Worm (Caenorhabditis elegans) whole organism, young adult: Measurements from ENCODE around the gene T19A5.3.

Experiments
- B0019.2 ChIP-seq: fragments of 200-800 bp; sonication (Bioruptor generic); conservative IDR thresholded peaks from 2 replicates; pipeline ENCODE4 v1.3.6; 2022; ENCODE audit warnings: missing genetic modification reagents, missing genetic modification characterization, missing compliant biosample characterization
- B0261.1 ChIP-seq: sonication (generic microtip); optimal IDR thresholded peaks from 2 replicates; lab custom pipeline; 2016; ENCODE audit warnings: mild to moderate bottlenecking, missing genetic modification characterization, moderate library complexity, missing compliant biosample characterization
- C17E4.6 ChIP-seq: fragments of 200-800 bp; sonication (Bioruptor generic); IDR thresholded peaks from 2 replicates; pipeline ENCODE4 v1.3.6; 2022; ENCODE audit warnings: missing genetic modification reagents, missing genetic modification characterization, missing compliant biosample characterization
- F22D6.2 ChIP-seq: sonication (generic microtip); optimal IDR thresholded peaks from 2 replicates; lab custom pipeline; 2016; ENCODE audit warnings: mild to moderate bottlenecking, missing genetic modification characterization, missing compliant biosample characterization
- F52B5.7 ChIP-seq: sonication (generic microtip); optimal IDR thresholded peaks from 2 replicates; lab custom pipeline; 2016; ENCODE audit warnings: mild to moderate bottlenecking, missing genetic modification characterization, missing compliant biosample characterization
- K12H6.12 ChIP-seq: fragments of 200-800 bp; sonication (Bioruptor generic); optimal IDR thresholded peaks from 2 replicates; lab custom pipeline; 2018; ENCODE audit warnings: mild to moderate bottlenecking, missing genetic modification characterization, missing compliant biosample characterization
- T07F8.4 ChIP-seq: sonication (generic microtip); optimal IDR thresholded peaks from 2 replicates; lab custom pipeline; 2016; ENCODE audit warnings: mild to moderate bottlenecking, missing genetic modification characterization, moderate library complexity, missing compliant biosample characterization
- Y67H2A.10 ChIP-seq: fragments of 200-800 bp; sonication (Bioruptor generic); conservative IDR thresholded peaks from 2 replicates; pipeline ENCODE4 v1.3.6; 2022; ENCODE audit warnings: missing genetic modification reagents, missing genetic modification characterization, missing compliant biosample characterization
- Y95B8A.8 ChIP-seq: fragments of 200-800 bp; sonication (Bioruptor generic); IDR thresholded peaks from 2 replicates; pipeline ENCODE4 v1.3.6; 2022; ENCODE audit warnings: missing genetic modification reagents, missing genetic modification characterization, missing compliant biosample characterization
- ama-1 ChIP-seq, 3 experiments: fragments of 150-350 bp in 1 of 3; sonication (generic microtip) in 2 of 3; optimal IDR thresholded peaks; 2 replicates each; lab custom pipeline; 2014 to 2018; ENCODE audit warnings: missing biosample characterization in 2 of 3, missing genetic modification characterization in 2 of 3, missing genetic modification reagents in 2 of 3
- aptf-2 ChIP-seq: fragments of 200-800 bp; sonication (Bioruptor generic); conservative IDR thresholded peaks from 2 replicates; pipeline ENCODE4 v1.3.6; 2022; ENCODE audit warnings: missing genetic modification reagents, missing genetic modification characterization, missing compliant biosample characterization
- aptf-3 ChIP-seq: fragments of 200-800 bp; sonication (Bioruptor generic); IDR thresholded peaks from 2 replicates; pipeline ENCODE4 v1.3.6; 2022; ENCODE audit warnings: missing genetic modification characterization, missing compliant biosample characterization
- attf-3 ChIP-seq: fragments of 200-800 bp; sonication (Bioruptor generic); conservative IDR thresholded peaks from 2 replicates; pipeline ENCODE4 v1.3.6; 2022; ENCODE audit warnings: missing genetic modification reagents, missing genetic modification characterization, missing compliant biosample characterization
- attf-5 ChIP-seq: fragments of 200-800 bp; sonication (Bioruptor generic); optimal IDR thresholded peaks from 2 replicates; lab custom pipeline; 2018; ENCODE audit warnings: mild to moderate bottlenecking, missing genetic modification characterization, missing compliant biosample characterization
- ceh-100 ChIP-seq: fragments of 200-800 bp; sonication (Bioruptor generic); IDR thresholded peaks from 2 replicates; pipeline ENCODE4 v1.3.6; 2022; ENCODE audit warnings: missing genetic modification reagents, missing genetic modification characterization, missing compliant biosample characterization
- ceh-40 ChIP-seq: fragments of 200-800 bp; sonication (Bioruptor generic); IDR thresholded peaks from 2 replicates; pipeline ENCODE4 v1.3.6; 2022; ENCODE audit warnings: missing genetic modification characterization, missing compliant biosample characterization
- ceh-91 ChIP-seq: fragments of 200-800 bp; sonication (Bioruptor generic); IDR thresholded peaks from 2 replicates; pipeline ENCODE4 v1.3.6; 2022; ENCODE audit warnings: missing genetic modification reagents, missing genetic modification characterization, missing compliant biosample characterization
- chd-7 ChIP-seq: sonication (generic microtip); optimal IDR thresholded peaks from 2 replicates; lab custom pipeline; 2016; ENCODE audit warnings: mild to moderate bottlenecking, missing genetic modification characterization, moderate library complexity, missing compliant biosample characterization
- die-1 ChIP-seq: sonication (generic microtip); optimal IDR thresholded peaks from 2 replicates; lab custom pipeline; 2016; ENCODE audit warnings: missing genotype, mild to moderate bottlenecking, missing genetic modification characterization, missing compliant biosample characterization
- egl-18 ChIP-seq: fragments of 200-800 bp; sonication (Bioruptor generic); IDR thresholded peaks from 2 replicates; pipeline ENCODE4 v1.3.6; 2022; ENCODE audit warnings: missing genetic modification reagents, missing genetic modification characterization, missing compliant biosample characterization
- hlh-12 ChIP-seq: sonication (generic microtip); optimal IDR thresholded peaks from 2 replicates; lab custom pipeline; 2016; ENCODE audit warnings: missing genetic modification characterization, missing compliant biosample characterization
- hmg-20 ChIP-seq: fragments of 200-800 bp; sonication (Bioruptor generic); IDR thresholded peaks from 2 replicates; pipeline ENCODE4 v1.3.6; 2022; ENCODE audit warnings: missing genetic modification reagents, missing genetic modification characterization, missing compliant biosample characterization
- hrde-1 ChIP-seq: sonication (generic microtip); optimal IDR thresholded peaks from 2 replicates; lab custom pipeline; 2016; ENCODE audit warnings: missing genetic modification characterization, mild to moderate bottlenecking, missing compliant biosample characterization, moderate library complexity, missing genotype, missing genetic modification reagents, borderline replicate concordance
- hsf-1 ChIP-seq: fragments of 200-800 bp; sonication (Bioruptor generic); IDR thresholded peaks from 2 replicates; pipeline ENCODE4 v1.3.6; 2022; ENCODE audit warnings: missing genetic modification reagents, missing genetic modification characterization, missing compliant biosample characterization
- let-526 ChIP-seq: fragments of 200-800 bp; sonication (Bioruptor generic); IDR thresholded peaks from 2 replicates; pipeline ENCODE4 v1.3.6; 2022; ENCODE audit warnings: missing genetic modification reagents, missing genetic modification characterization, missing compliant biosample characterization
- let-607 ChIP-seq, 2 experiments: fragments of 200-800 bp in 1 of 2; sonication (Bioruptor generic) in 1 of 2; sonication (generic microtip) in 1 of 2; optimal IDR thresholded peaks; 2 replicates each; lab custom pipeline; 2016 to 2018; ENCODE audit warnings: mild to moderate bottlenecking in 2 of 2, missing compliant biosample characterization in 2 of 2, missing genetic modification characterization in 2 of 2, moderate library complexity in 2 of 2, missing genotype in 1 of 2
- lin-26 ChIP-seq: fragments of 200-800 bp; sonication (Bioruptor generic); IDR thresholded peaks from 2 replicates; pipeline ENCODE4 v1.3.6; 2022; ENCODE audit warnings: missing genetic modification reagents, missing genetic modification characterization, missing compliant biosample characterization
- lin-35 ChIP-seq, 3 experiments: fragments of 150-350 bp in 2 of 3; sonication (generic microtip) in 1 of 3; optimal IDR thresholded peaks; 2 replicates each; lab custom pipeline; 2014 to 2018; ENCODE audit warnings: missing biosample characterization in 3 of 3, missing genetic modification characterization in 3 of 3, missing genetic modification reagents in 3 of 3
- lir-1 ChIP-seq: fragments of 200-800 bp; sonication (Bioruptor generic); conservative IDR thresholded peaks from 2 replicates; pipeline ENCODE4 v1.3.6; 2022; ENCODE audit warnings: missing genetic modification reagents, missing genetic modification characterization, missing compliant biosample characterization
- madf-10 ChIP-seq: sonication (generic microtip); optimal IDR thresholded peaks from 2 replicates; lab custom pipeline; 2016; ENCODE audit warnings: mild to moderate bottlenecking, missing genetic modification characterization, missing compliant biosample characterization
- nfyb-1 ChIP-seq: fragments of 200-800 bp; sonication (Bioruptor generic); IDR thresholded peaks from 2 replicates; pipeline ENCODE4 v1.3.6; 2022; ENCODE audit warnings: missing genetic modification reagents, missing genetic modification characterization, missing compliant biosample characterization
- nhr-179 ChIP-seq: sonication (generic microtip); optimal IDR thresholded peaks from 2 replicates; lab custom pipeline; 2016; ENCODE audit warnings: mild to moderate bottlenecking, missing genetic modification characterization, missing compliant biosample characterization
- nhr-90 ChIP-seq: sonication (generic microtip); optimal IDR thresholded peaks from 2 replicates; lab custom pipeline; 2016; ENCODE audit warnings: missing genotype, mild to moderate bottlenecking, missing genetic modification characterization, missing compliant biosample characterization
- pbrm-1 ChIP-seq: fragments of 200-800 bp; sonication (Bioruptor generic); IDR thresholded peaks from 2 replicates; pipeline ENCODE4 v1.3.6; 2022; ENCODE audit warnings: missing genetic modification reagents, missing genetic modification characterization, missing compliant biosample characterization
- rpc-1 ChIP-seq, 2 experiments: fragments of 150-350 bp in 1 of 2; sonication (generic microtip) in 1 of 2; optimal IDR thresholded peaks; 2 replicates each; lab custom pipeline; 2014 to 2018; ENCODE audit warnings: missing biosample characterization in 1 of 2, missing genetic modification characterization in 1 of 2, missing genetic modification reagents in 1 of 2, missing genotype in 1 of 2
- somi-1 ChIP-seq: fragments of 200-800 bp; sonication (Bioruptor generic); optimal IDR thresholded peaks from 2 replicates; lab custom pipeline; 2018; ENCODE audit warnings: mild to moderate bottlenecking, missing genetic modification characterization, missing compliant biosample characterization
- sptf-2 ChIP-seq: fragments of 200-800 bp; sonication (Bioruptor generic); optimal IDR thresholded peaks from 2 replicates; lab custom pipeline; 2018; ENCODE audit warnings: mild to moderate bottlenecking, missing genetic modification characterization, missing compliant biosample characterization
- zim-3 ChIP-seq: sonication (generic microtip); optimal IDR thresholded peaks from 2 replicates; lab custom pipeline; 2017; ENCODE audit warnings: mild to moderate bottlenecking, missing genetic modification characterization, moderate library complexity, missing compliant biosample characterization
- ztf-18 ChIP-seq: sonication (generic microtip); optimal IDR thresholded peaks from 2 replicates; lab custom pipeline; 2016; ENCODE audit warnings: missing genotype, mild to moderate bottlenecking, missing genetic modification characterization, missing compliant biosample characterization
- ztf-25 ChIP-seq: fragments of 200-800 bp; sonication (Bioruptor generic); IDR thresholded peaks from 2 replicates; pipeline ENCODE4 v1.3.6; 2022; ENCODE audit warnings: missing genetic modification reagents, missing genetic modification characterization, missing compliant biosample characterization
- ztf-26 ChIP-seq: sonication (generic microtip); optimal IDR thresholded peaks from 2 replicates; lab custom pipeline; 2017; ENCODE audit warnings: missing genetic modification characterization, missing compliant biosample characterization
- ztf-3 ChIP-seq: fragments of 200-800 bp; sonication (Bioruptor generic); optimal IDR thresholded peaks from 2 replicates; lab custom pipeline; 2018; ENCODE audit warnings: mild to moderate bottlenecking, missing genetic modification characterization, missing compliant biosample characterization
- ztf-6 ChIP-seq: fragments of 200-800 bp; sonication (Bioruptor generic); IDR thresholded peaks from 2 replicates; pipeline ENCODE4 v1.3.6; 2022; ENCODE audit warnings: missing genetic modification reagents, missing genetic modification characterization, missing compliant biosample characterization

The T19A5.3 gene

ce11 chrV:8937476-8938249 is 6.2 kb downstream of the T19A5.3 start:
- no peak for TF ChIP-seq let-526
- TF ChIP-seq attf-5 (GFP tag; lab: Kevin White, UChicago) = no peak
- no peak for TF ChIP-seq B0019.2 (GFP tag; lab: Robert Waterston, UW)
- TF ChIP-seq let-607 (tag; optimal IDR thresholded peaks at IDR 0.05; lab: Kevin White, UChicago) = no peak
- no peak for TF ChIP-seq F52B5.7 (tag; lab: Kevin White, UChicago)
- 0 out of 2 replicates have a peak, but pooled peaks have one; percentile 9 for TF ChIP-seq pbrm-1 (GFP tag; lab: Robert Waterston, UW)
- peak; percentile 65 for TF ChIP-seq ama-1 (optimal IDR thresholded peaks at IDR 0.05; lab: Kevin White, UChicago)
- no peak for TF ChIP-seq ama-1 (GFP tag; optimal IDR thresholded peaks at IDR 0.05; lab: Kevin White, UChicago)
- no peak for TF ChIP-seq T07F8.4 (tag; lab: Kevin White, UChicago)
- no peak for TF ChIP-seq aptf-2 (GFP tag; lab: Robert Waterston, UW)
- TF ChIP-seq attf-3 = no peak

ce11 chrV:8936791-8937475 is 6.9 kb downstream of the T19A5.3 start:
- TF ChIP-seq ceh-40 (GFP tag; lab: Robert Waterston, UW) (0 out of 2 replicates have a peak, but pooled peaks have one; percentile 31), somi-1 (GFP tag; lab: Kevin White, UChicago) (no peak), ztf-3 (GFP tag; lab: Kevin White, UChicago) (no peak), ztf-18 (tag; lab: Kevin White, UChicago) (no peak), ztf-26 (no peak), nhr-90 (tag; lab: Kevin White, UChicago) (no peak), B0019.2 (GFP tag; lab: Robert Waterston, UW) (no peak), rpc-1 (optimal IDR thresholded peaks at IDR 0.05; lab: Kevin White, UChicago) (no peak), rpc-1 (tag; optimal IDR thresholded peaks at IDR 0.05; lab: Kevin White, UChicago) (no peak), madf-10 (no peak), K12H6.12 (tag; lab: Kevin White, UChicago) (no peak), lir-1 (GFP tag; lab: Robert Waterston, UW) (no peak), hsf-1 (GFP tag; lab: Robert Waterston, UW) (0 out of 2 replicates have a peak, but pooled peaks have one; percentile 61), attf-5 (GFP tag; lab: Kevin White, UChicago) (no peak), pbrm-1 (GFP tag; lab: Robert Waterston, UW) (0 out of 2 replicates have a peak, but pooled peaks have one; percentile 28), ceh-91 (GFP tag; lab: Robert Waterston, UW) (no peak), let-607 (tag; optimal IDR thresholded peaks at IDR 0.05; lab: Kevin White, UChicago) (no peak), Y95B8A.8 (GFP tag; lab: Robert Waterston, UW) (no peak), chd-7 (tag; lab: Kevin White, UChicago) (no peak), hrde-1 (tag; lab: Kevin White, UChicago) (no peak), hmg-20 (GFP tag; lab: Robert Waterston, UW) (no peak), C17E4.6 (GFP tag; lab: Robert Waterston, UW) (no peak), T07F8.4 (tag; lab: Kevin White, UChicago) (no peak), Y67H2A.10 (no peak), B0261.1 (no peak), ztf-6 (no peak), aptf-3 (GFP tag; lab: Robert Waterston, UW) (no peak), F22D6.2 (tag; lab: Kevin White, UChicago) (no peak), hlh-12 (tag; lab: Kevin White, UChicago) (no peak), lin-26 (GFP tag; lab: Robert Waterston, UW) (no peak), ceh-100 (GFP tag; lab: Robert Waterston, UW) (no peak), nfyb-1 (GFP tag; lab: Robert Waterston, UW) (0 out of 2 replicates have a peak, but pooled peaks have one; percentile 16), zim-3 (tag; lab: Kevin White, UChicago) (no peak), lin-35 (GFP tag; optimal IDR thresholded peaks at IDR 0.05; lab: Kevin White, UChicago) (no peak), sptf-2 (GFP tag; lab: Kevin White, UChicago) (no peak), ztf-25 (no peak), nhr-179 (tag; lab: Kevin White, UChicago) (no peak), egl-18 (GFP tag; lab: Robert Waterston, UW) (no peak), die-1 (tag; lab: Kevin White, UChicago) (no peak)
